Fruit fly (Drosophila melanogaster) whole organism, embryonic: Measurements from ENCODE around the gene PhKgamma.

ENCODE experiments used
- Aef1 ChIP-seq: fragments of 200-800 bp; sonication (Bioruptor generic); IDR thresholded peaks from 3 replicates; pipeline ENCODE4 v1.3.6; 2022; ENCODE audit warnings: missing biosample characterization, missing genetic modification characterization
- Antp ChIP-seq: fragments of 200-800 bp; sonication (Bioruptor generic); optimal IDR thresholded peaks from 3 replicates; lab custom pipeline; 2016; ENCODE audit warnings: missing biosample characterization, missing genetic modification characterization
- B-H2 ChIP-seq: fragments of 200-800 bp; sonication (Bioruptor generic); optimal IDR thresholded peaks from 2 replicates; lab custom pipeline; 2018; ENCODE audit warnings: missing biosample characterization, mild to moderate bottlenecking, missing genetic modification characterization
- CG1024 ChIP-seq: fragments of 200-800 bp; sonication (Bioruptor generic); IDR thresholded peaks from 2 replicates; pipeline ENCODE4 v1.3.6; 2022; ENCODE audit warnings: missing biosample characterization, missing genetic modification characterization
- CG10565 ChIP-seq: fragments of 200-800 bp; sonication (Bioruptor generic); optimal IDR thresholded peaks from 3 replicates; lab custom pipeline; 2016; ENCODE audit warnings: missing biosample characterization, mild to moderate bottlenecking, missing genetic modification characterization
- CG11085 ChIP-seq: fragments of 200-800 bp; sonication (Bioruptor generic); IDR thresholded peaks from 2 replicates; pipeline ENCODE4 v1.3.6; 2022; ENCODE audit warnings: missing biosample characterization, missing genetic modification characterization
- CG11560 ChIP-seq: fragments of 200-800 bp; sonication (Bioruptor generic); IDR thresholded peaks from 3 replicates; pipeline ENCODE4 v1.3.6; 2022; ENCODE audit warnings: missing biosample characterization, missing genetic modification characterization
- CG11723 ChIP-seq: fragments of 200-800 bp; sonication (Bioruptor generic); optimal IDR thresholded peaks from 2 replicates; lab custom pipeline; 2017; ENCODE audit warnings: missing biosample characterization, mild to moderate bottlenecking, missing genetic modification characterization
- CG12104 ChIP-seq: fragments of 200-800 bp; sonication (Bioruptor generic); optimal IDR thresholded peaks from 3 replicates; lab custom pipeline; 2016; ENCODE audit warnings: missing biosample characterization, missing genetic modification characterization
- CG12299 ChIP-seq: fragments of 200-800 bp; sonication (Bioruptor generic); optimal IDR thresholded peaks from 2 replicates; lab custom pipeline; 2018; ENCODE audit warnings: missing biosample characterization, mild to moderate bottlenecking, missing genetic modification characterization
- CG14710 ChIP-seq: fragments of 200-800 bp; sonication (Bioruptor generic); optimal IDR thresholded peaks from 3 replicates; lab custom pipeline; 2019; ENCODE audit warnings: missing biosample characterization, mild to moderate bottlenecking, missing genetic modification characterization, moderate library complexity
- CG1529 ChIP-seq: fragments of 200-800 bp; sonication (Bioruptor generic); optimal IDR thresholded peaks from 3 replicates; lab custom pipeline; 2018; ENCODE audit warnings: missing biosample characterization, missing genetic modification characterization
- CG1603 ChIP-seq: fragments of 200-800 bp; sonication (Bioruptor generic); optimal IDR thresholded peaks from 2 replicates; lab custom pipeline; 2019; ENCODE audit warnings: missing biosample characterization, mild to moderate bottlenecking, missing genetic modification characterization, moderate library complexity
- CG3847 ChIP-seq: fragments of 200-800 bp; sonication (Bioruptor generic); IDR thresholded peaks from 2 replicates; pipeline ENCODE4 v1.3.6; 2022; ENCODE audit warnings: missing biosample characterization, missing genetic modification characterization
- CG5180 ChIP-seq: fragments of 200-800 bp; sonication (Bioruptor generic); optimal IDR thresholded peaks from 3 replicates; lab custom pipeline; 2017; ENCODE audit warnings: missing biosample characterization, missing genetic modification characterization, mild to moderate bottlenecking, moderate library complexity, missing genetic modification reagents
- CG7556 ChIP-seq: fragments of 200-800 bp; sonication (Bioruptor generic); optimal IDR thresholded peaks from 2 replicates; lab custom pipeline; 2017; ENCODE audit warnings: missing biosample characterization, mild to moderate bottlenecking, missing genetic modification characterization
- CG8290 ChIP-seq, 3 experiments: fragments of 200-800 bp; sonication (Bioruptor generic); optimal IDR thresholded peaks; 2 replicates each; lab custom pipeline; 2016 to 2019; ENCODE audit warnings: missing biosample characterization in 3 of 3, missing genetic modification characterization in 3 of 3, mild to moderate bottlenecking in 2 of 3, moderate library complexity in 1 of 3
- CG8478 ChIP-seq: fragments of >200 bp; optimal IDR thresholded peaks from 2 replicates; lab custom pipeline; 2018
- CG8944 ChIP-seq: fragments of 200-800 bp; sonication (Bioruptor generic); optimal IDR thresholded peaks from 3 replicates; lab custom pipeline; 2016; ENCODE audit warnings: missing biosample characterization, missing genetic modification characterization
- CG9932 ChIP-seq: fragments of 200-800 bp; sonication (Bioruptor generic); IDR thresholded peaks from 2 replicates; pipeline ENCODE4 v1.3.6; 2022; ENCODE audit warnings: missing biosample characterization, missing genetic modification characterization
- CkIIα-i1 ChIP-seq: fragments of 200-800 bp; sonication (Bioruptor generic); IDR thresholded peaks from 2 replicates; pipeline ENCODE4 v1.3.6; 2022; ENCODE audit warnings: missing biosample characterization, missing genetic modification characterization
- Dad ChIP-seq: fragments of 200-800 bp; sonication (Bioruptor generic); optimal IDR thresholded peaks from 3 replicates; lab custom pipeline; 2016; ENCODE audit warnings: missing biosample characterization, missing genetic modification characterization
- Dp ChIP-seq: fragments of 200-800 bp; sonication (Bioruptor generic); optimal IDR thresholded peaks from 2 replicates; lab custom pipeline; 2018; ENCODE audit warnings: missing biosample characterization, mild to moderate bottlenecking, missing genetic modification characterization, moderate library complexity
- Elba2 ChIP-seq: fragments of 200-800 bp; sonication (Bioruptor generic); optimal IDR thresholded peaks from 3 replicates; lab custom pipeline; 2016; ENCODE audit warnings: missing biosample characterization, missing genetic modification characterization
- HLH54F ChIP-seq: fragments of 200-800 bp; sonication (Bioruptor generic); optimal IDR thresholded peaks from 3 replicates; lab custom pipeline; 2016; ENCODE audit warnings: missing biosample characterization, missing genetic modification characterization
- HmgD ChIP-seq: fragments of 200-800 bp; sonication (Bioruptor generic); optimal IDR thresholded peaks from 3 replicates; lab custom pipeline; 2016; ENCODE audit warnings: missing biosample characterization, missing genetic modification characterization
- Hmx ChIP-seq: fragments of 200-800 bp; sonication (Bioruptor generic); optimal IDR thresholded peaks from 2 replicates; lab custom pipeline; 2016; ENCODE audit warnings: missing biosample characterization, missing genetic modification characterization
- Hr39 ChIP-seq: fragments of >200 bp; optimal IDR thresholded peaks from 2 replicates; lab custom pipeline; 2017
- Kr ChIP-seq: fragments of 200-800 bp; sonication (Bioruptor generic); optimal IDR thresholded peaks from 2 replicates; lab custom pipeline; 2017; ENCODE audit warnings: missing biosample characterization, mild to moderate bottlenecking, missing genetic modification characterization
- Med ChIP-seq: fragments of 200-800 bp; sonication (Bioruptor generic); peaks from one replicate; lab custom pipeline; 2016; ENCODE audit warnings: missing biosample characterization, missing genetic modification characterization, mild to moderate bottlenecking, inconsistent platforms, moderate library complexity
- NC2β ChIP-seq: fragments of 200-800 bp; sonication (Bioruptor generic); optimal IDR thresholded peaks from 2 replicates; lab custom pipeline; 2016; ENCODE audit warnings: missing biosample characterization, missing genetic modification characterization
- Nf-YA ChIP-seq: fragments of 200-800 bp; sonication (Bioruptor generic); IDR thresholded peaks from 2 replicates; pipeline ENCODE4 v1.3.6; 2022; ENCODE audit warnings: missing biosample characterization, missing genetic modification characterization
- Nf-YC ChIP-seq: fragments of 200-800 bp; optimal IDR thresholded peaks from 3 replicates; lab custom pipeline; 2019; ENCODE audit warnings: missing biosample characterization, mild to moderate bottlenecking, missing genetic modification characterization, moderate library complexity
- PHDP ChIP-seq: fragments of 200-800 bp; sonication (Bioruptor generic); optimal IDR thresholded peaks from 3 replicates; lab custom pipeline; 2018; ENCODE audit warnings: missing biosample characterization, mild to moderate bottlenecking, missing genetic modification characterization, moderate library complexity
- Ptx1 ChIP-seq: fragments of 200-800 bp; sonication (Bioruptor generic); IDR thresholded peaks from 2 replicates; pipeline ENCODE4 v1.3.6; 2022; ENCODE audit warnings: missing biosample characterization, missing genetic modification characterization
- Spps ChIP-seq: fragments of 200-800 bp; sonication (Bioruptor generic); optimal IDR thresholded peaks from 2 replicates; lab custom pipeline; 2018; ENCODE audit warnings: missing biosample characterization, mild to moderate bottlenecking, missing genetic modification characterization
- Trl ChIP-seq, 3 experiments: fragments of >200 bp in 2 of 3; fragments of 200-800 bp in 1 of 3; sonication (Bioruptor generic) in 1 of 3; optimal IDR thresholded peaks; 2 replicates in 1 of 3; 3 replicates in 2 of 3; lab custom pipeline; 2016 to 2017; ENCODE audit warnings: missing biosample characterization in 1 of 3, missing genetic modification characterization in 1 of 3
- ab ChIP-seq: fragments of 200-800 bp; sonication (Bioruptor generic); optimal IDR thresholded peaks from 2 replicates; lab custom pipeline; 2016; ENCODE audit warnings: missing biosample characterization, missing genetic modification characterization
- amos ChIP-seq: fragments of 200-800 bp; sonication (Bioruptor generic); IDR thresholded peaks from 2 replicates; pipeline ENCODE4 v1.3.6; 2022; ENCODE audit warnings: missing biosample characterization, missing genetic modification characterization; ENCODE audit not compliant: partially characterized antibody
- ara ChIP-seq: fragments of 200-800 bp; sonication (Bioruptor generic); IDR thresholded peaks from 2 replicates; pipeline ENCODE4 v1.3.6; 2022; ENCODE audit warnings: missing biosample characterization, missing genetic modification characterization
- az2 ChIP-seq: fragments of 200-800 bp; sonication (Bioruptor generic); optimal IDR thresholded peaks from 3 replicates; lab custom pipeline; 2016; ENCODE audit warnings: missing biosample characterization, missing genetic modification characterization
- cas ChIP-seq: fragments of 200-800 bp; sonication (Bioruptor generic); IDR thresholded peaks from 2 replicates; pipeline ENCODE4 v1.3.6; 2022; ENCODE audit warnings: missing biosample characterization, missing genetic modification characterization
- exex ChIP-seq: fragments of 200-800 bp; sonication (Bioruptor generic); optimal IDR thresholded peaks from 4 replicates; lab custom pipeline; 2018; ENCODE audit warnings: missing biosample characterization, mild to moderate bottlenecking, missing genetic modification characterization, moderate library complexity
- fd3F ChIP-seq: fragments of 200-800 bp; sonication (Bioruptor generic); optimal IDR thresholded peaks from 2 replicates; lab custom pipeline; 2018; ENCODE audit warnings: missing biosample characterization, mild to moderate bottlenecking, missing genetic modification characterization, moderate library complexity
- ind ChIP-seq: fragments of 200-800 bp; sonication (Bioruptor generic); optimal IDR thresholded peaks from 3 replicates; lab custom pipeline; 2016; ENCODE audit warnings: missing biosample characterization, missing genetic modification characterization
- inv ChIP-seq: fragments of 200-800 bp; sonication (Bioruptor generic); IDR thresholded peaks from 2 replicates; pipeline ENCODE4 v1.3.6; 2022; ENCODE audit warnings: missing biosample characterization, missing genetic modification characterization; ENCODE audit not compliant: partially characterized antibody
- lbe ChIP-seq: fragments of 200-800 bp; sonication (Bioruptor generic); optimal IDR thresholded peaks from 2 replicates; lab custom pipeline; 2016; ENCODE audit warnings: missing biosample characterization, mild to moderate bottlenecking, missing genetic modification characterization
- mam ChIP-seq: fragments of 200-800 bp; sonication (Bioruptor generic); optimal IDR thresholded peaks from 3 replicates; lab custom pipeline; 2016; ENCODE audit warnings: missing biosample characterization, missing genetic modification characterization
- org-1 ChIP-seq: fragments of 200-800 bp; sonication (Bioruptor generic); optimal IDR thresholded peaks from 2 replicates; lab custom pipeline; 2017; ENCODE audit warnings: missing biosample characterization, missing genetic modification characterization
- pros ChIP-seq: fragments of 200-800 bp; sonication (Bioruptor generic); optimal IDR thresholded peaks from 3 replicates; lab custom pipeline; 2019; ENCODE audit warnings: missing biosample characterization, mild to moderate bottlenecking, missing genetic modification characterization, moderate library complexity
- ranshi ChIP-seq: fragments of 200-800 bp; sonication (Bioruptor generic); IDR thresholded peaks from 2 replicates; pipeline ENCODE4 v1.3.6; 2022; ENCODE audit warnings: missing biosample characterization, missing genetic modification characterization
- tx ChIP-seq: fragments of 200-800 bp; sonication (Bioruptor generic); optimal IDR thresholded peaks from 2 replicates; lab custom pipeline; 2016; ENCODE audit warnings: missing biosample characterization, missing genetic modification characterization

Gene PhKgamma

DNA sequence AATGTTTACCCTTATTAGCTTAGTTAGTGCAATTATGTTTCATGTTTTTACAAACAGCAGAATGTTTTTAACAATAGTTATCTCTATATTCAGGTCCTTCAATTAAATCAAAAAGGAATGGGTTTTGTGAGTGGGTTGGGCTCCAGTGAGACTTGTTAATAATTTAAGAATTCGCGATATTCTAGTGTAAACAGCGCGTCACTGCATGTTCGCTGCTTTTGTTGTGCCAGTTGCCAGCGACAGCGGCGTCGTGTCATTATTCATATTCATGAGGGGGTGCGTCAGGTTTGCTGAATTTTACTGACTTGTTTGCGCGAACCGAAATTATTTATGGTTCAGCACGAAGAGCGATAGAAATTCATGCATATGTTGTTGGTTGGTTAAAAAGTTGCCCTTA is 20.3 kb downstream of the PhKgamma start, which contains the start of gene Amun (continued):
- no peak for TF ChIP-seq Trl (optimal IDR thresholded peaks at IDR 0.05; lab: Kevin White, UChicago)
- TF ChIP-seq Trl (GFP tag; optimal IDR thresholded peaks at IDR 0.05; lab: Kevin White, UChicago): no peak
- TF ChIP-seq Med (GFP tag; lab: Kevin White, UChicago): peak; percentile 75
- no peak for TF ChIP-seq B-H2 (GFP tag; lab: Kevin White, UChicago)
- no peak for TF ChIP-seq CG1024 (GFP tag; lab: Robert Waterston, UW)
- peak; percentile 64 for TF ChIP-seq CG9932 (GFP tag; lab: Robert Waterston, UW)
- TF ChIP-seq Aef1: peak; percentile 21; the same call in 1 of the 3 replicates
- TF ChIP-seq CG12104: no peak
- TF ChIP-seq ranshi (GFP tag; lab: Robert Waterston, UW): peak; percentile 21; the same call in 1 of the 2 replicates
- TF ChIP-seq CG11723 (GFP tag; lab: Kevin White, UChicago): no peak
- TF ChIP-seq amos (GFP tag; lab: Robert Waterston, UW): no peak
- TF ChIP-seq Nf-YA (GFP tag; lab: Robert Waterston, UW): no peak
- no peak for TF ChIP-seq CG1529 (GFP tag; lab: Kevin White, UChicago)
- no peak for TF ChIP-seq CG8290 (GFP tag; optimal IDR thresholded peaks at IDR 0.05; lab: Kevin White, UChicago)
- peak in 1 of 2 experiments; percentile 56 for TF ChIP-seq CG8290 (tag; optimal IDR thresholded peaks at IDR 0.05; lab: Kevin White, UChicago)
- 0 out of 2 replicates have a peak, but pooled peaks have one; percentile 13 for TF ChIP-seq CG3847
- no peak for TF ChIP-seq Elba2 (GFP tag; lab: Kevin White, UChicago)
- TF ChIP-seq Ptx1 (GFP tag; lab: Robert Waterston, UW): peak; percentile 28; the same call in 1 of the 2 replicates
- TF ChIP-seq exex (tag; lab: Kevin White, UChicago): no peak
- no peak for TF ChIP-seq CkIIα-i1 (GFP tag; lab: Robert Waterston, UW)
- TF ChIP-seq Hmx (GFP tag; lab: Kevin White, UChicago): no peak
- TF ChIP-seq cas (GFP tag; lab: Robert Waterston, UW): 0 out of 2 replicates have a peak, but pooled peaks have one; percentile 39
- TF ChIP-seq org-1 (GFP tag; lab: Kevin White, UChicago): no peak
- TF ChIP-seq mam (GFP tag; lab: Kevin White, UChicago): peak; percentile 55
- no peak for TF ChIP-seq Dp
- TF ChIP-seq HLH54F (GFP tag; lab: Kevin White, UChicago): peak; percentile 24
- no peak for TF ChIP-seq CG1603
- no peak for TF ChIP-seq Dad (GFP tag; lab: Kevin White, UChicago)
- no peak for TF ChIP-seq CG10565 (GFP tag; lab: Kevin White, UChicago)
- TF ChIP-seq Kr (GFP tag; lab: Kevin White, UChicago): no peak
- no peak for TF ChIP-seq CG12299 (tag; lab: Kevin White, UChicago)
- no peak for TF ChIP-seq NC2β (GFP tag; lab: Kevin White, UChicago)
- TF ChIP-seq CG11085 (GFP tag; lab: Robert Waterston, UW): peak; percentile 9; the same call in 1 of the 2 replicates
- peak; percentile 45 for TF ChIP-seq Antp (GFP tag; lab: Kevin White, UChicago)
- no peak for TF ChIP-seq PHDP (tag; lab: Kevin White, UChicago)
- no peak for TF ChIP-seq CG14710 (tag; lab: Kevin White, UChicago)
- TF ChIP-seq Hr39 (lab: Kevin White, UChicago): no peak
- no peak for TF ChIP-seq tx (GFP tag; lab: Kevin White, UChicago)
- TF ChIP-seq CG11560: no peak
- no peak for TF ChIP-seq CG8478 (lab: Kevin White, UChicago)
- no peak for TF ChIP-seq ab (GFP tag; lab: Kevin White, UChicago)
- peak; percentile 39 for TF ChIP-seq ind (GFP tag; lab: Kevin White, UChicago)
- TF ChIP-seq CG7556 (GFP tag; lab: Kevin White, UChicago): no peak
- 0 out of 2 replicates have a peak, but pooled peaks have one; percentile 12 for TF ChIP-seq ara (GFP tag; lab: Robert Waterston, UW)
- TF ChIP-seq CG8944 (GFP tag; lab: Kevin White, UChicago): peak; percentile 21
- TF ChIP-seq Nf-YC (tag; lab: Kevin White, UChicago): no peak
- no peak for TF ChIP-seq lbe (GFP tag; lab: Kevin White, UChicago)
- TF ChIP-seq pros: no peak
- no peak for TF ChIP-seq inv
- TF ChIP-seq az2 (GFP tag; lab: Kevin White, UChicago): no peak
- no peak for TF ChIP-seq CG5180 (GFP tag; lab: Kevin White, UChicago)
- no peak for TF ChIP-seq fd3F (GFP tag; lab: Kevin White, UChicago)
- TF ChIP-seq HmgD (GFP tag; lab: Kevin White, UChicago): no peak
- no peak for TF ChIP-seq Spps (tag; lab: Kevin White, UChicago)
